Fruit fly (Drosophila melanogaster): ENCODE results near the gene Dtd.
A peak's percentile ranks its signal among the peaks of the same experiment; 100 is the strongest.

The Dtd gene

DNA sequence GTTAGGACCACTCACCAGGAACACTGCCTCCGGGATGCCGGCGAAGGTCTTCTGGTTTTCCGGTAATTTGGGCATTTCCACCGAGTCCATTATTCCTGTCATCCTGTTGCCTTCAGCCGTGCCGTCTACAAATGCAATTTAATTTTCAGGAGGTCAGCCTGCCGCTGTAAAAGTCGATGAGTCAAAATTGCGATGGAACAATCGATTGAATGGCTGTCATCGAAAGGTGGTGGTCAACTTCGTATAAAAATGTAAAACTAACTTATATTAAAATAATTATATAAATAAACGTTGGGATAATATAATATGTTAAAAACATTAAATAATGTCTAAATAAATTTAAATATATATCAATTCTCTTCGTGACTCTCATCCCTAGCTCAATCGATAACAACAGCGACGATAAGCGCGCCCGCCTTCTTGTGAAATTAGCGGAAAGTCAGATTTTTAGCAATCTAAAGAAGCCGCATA, 20.2 kb upstream of the Dtd start, which contains the start of the genes mgr and Irbp (continued):
- peak; percentile 93 for TF ChIP-seq Spps (tag; optimal IDR thresholded peaks at IDR 0.05)
- peak; percentile 71 for TF ChIP-seq Lim3 (GFP tag; IDR thresholded peaks at IDR 0.05)
- no peak for TF ChIP-seq mirr (GFP tag; optimal IDR thresholded peaks at IDR 0.05)
- TF ChIP-seq CG34376 (GFP tag; optimal IDR thresholded peaks at IDR 0.05): peak; percentile 59
- TF ChIP-seq ftz-f1 (GFP tag; optimal IDR thresholded peaks at IDR 0.05): peak; percentile 23
- peak; percentile 91 for TF ChIP-seq CG14667 (GFP tag; IDR thresholded peaks at IDR 0.05)
- TF ChIP-seq CG6854 (GFP tag; optimal IDR thresholded peaks at IDR 0.05): peak; percentile 74
- TF ChIP-seq dm (GFP tag; optimal IDR thresholded peaks at IDR 0.05): peak; percentile 19
- TF ChIP-seq psq (GFP tag; optimal IDR thresholded peaks at IDR 0.05): peak; percentile 80
- peak; percentile 94 for TF ChIP-seq PHDP (tag; optimal IDR thresholded peaks at IDR 0.05)
- TF ChIP-seq HLH3B (GFP tag; IDR thresholded peaks at IDR 0.05): peak; percentile 95
- peak; percentile 53 for TF ChIP-seq jing (GFP tag; optimal IDR thresholded peaks at IDR 0.05)
- TF ChIP-seq cas (GFP tag; IDR thresholded peaks at IDR 0.05): peak; percentile 88
- peak; percentile 80 for TF ChIP-seq stwl (tag; optimal IDR thresholded peaks at IDR 0.05)
- TF ChIP-seq CG9932 (GFP tag; IDR thresholded peaks at IDR 0.05): peak; percentile 98
- peak; percentile 11 for TF ChIP-seq Mes4 (GFP tag; optimal IDR thresholded peaks at IDR 0.05)
- peak; percentile 25 for TF ChIP-seq pum (GFP tag; optimal IDR thresholded peaks at IDR 0.05)
- no peak for TF ChIP-seq gro (GFP tag; optimal IDR thresholded peaks at IDR 0.05)
- TF ChIP-seq eyg (GFP tag; optimal IDR thresholded peaks at IDR 0.05): no peak
- peak; percentile 83 for TF ChIP-seq CG18011 (GFP tag; optimal IDR thresholded peaks at IDR 0.05)
- peak; percentile 93 for TF ChIP-seq Dll (GFP tag; IDR thresholded peaks at IDR 0.05; ENCODE audit: partially characterized antibody)
- TF ChIP-seq bcd (GFP tag; optimal IDR thresholded peaks at IDR 0.05): peak; percentile 88
- TF ChIP-seq CG8944 (GFP tag; optimal IDR thresholded peaks at IDR 0.05): no peak
- peak; percentile 50 for TF ChIP-seq fu2 (GFP tag; optimal IDR thresholded peaks at IDR 0.05)
- TF ChIP-seq CG11695 (GFP tag; IDR thresholded peaks at IDR 0.05): peak; percentile 91
- TF ChIP-seq Gsc (GFP tag; IDR thresholded peaks at IDR 0.05): peak; percentile 53
- no peak for TF ChIP-seq Fer1 (GFP tag; optimal IDR thresholded peaks at IDR 0.05)
- TF ChIP-seq dysf (GFP tag; IDR thresholded peaks at IDR 0.05): peak; percentile 93
- peak; percentile 89 for TF ChIP-seq gsb (GFP tag; IDR thresholded peaks at IDR 0.05)
- no peak for TF ChIP-seq Atf3 (GFP tag; optimal IDR thresholded peaks at IDR 0.05)
- TF ChIP-seq CG43689 (GFP tag; IDR thresholded peaks at IDR 0.05): peak; percentile 78
- TF ChIP-seq pho (GFP tag; optimal IDR thresholded peaks at IDR 0.05): peak; percentile 50
- TF ChIP-seq Abd-B (GFP tag; optimal IDR thresholded peaks at IDR 0.05): peak; percentile 82
- no peak for TF ChIP-seq h (optimal IDR thresholded peaks at IDR 0.05)
- TF ChIP-seq HLH4C (GFP tag; IDR thresholded peaks at IDR 0.05; ENCODE audit: partially characterized antibody): peak; percentile 84
- no peak for TF ChIP-seq CG12071 (GFP tag; optimal IDR thresholded peaks at IDR 0.05)
- peak; percentile 63 for TF ChIP-seq CG6654 (GFP tag; optimal IDR thresholded peaks at IDR 0.05)
- TF ChIP-seq salm (tag; optimal IDR thresholded peaks at IDR 0.05): peak; percentile 78
- TF ChIP-seq ab (GFP tag; optimal IDR thresholded peaks at IDR 0.05): no peak
- TF ChIP-seq CG4730 (GFP tag; IDR thresholded peaks at IDR 0.05): peak; percentile 90
- peak; percentile 68 for TF ChIP-seq Sry-β (GFP tag; optimal IDR thresholded peaks at IDR 0.05)
- peak; percentile 92 for TF ChIP-seq Hr3 (GFP tag; optimal IDR thresholded peaks at IDR 0.05)
- peak; percentile 95 for TF ChIP-seq CG15696 (tag; optimal IDR thresholded peaks at IDR 0.05)
- TF ChIP-seq MESR4 (GFP tag; optimal IDR thresholded peaks at IDR 0.05): peak; percentile 73
- TF ChIP-seq CG13424 (tag; optimal IDR thresholded peaks at IDR 0.05): peak; percentile 94
- peak; percentile 59 for TF ChIP-seq slou (GFP tag; optimal IDR thresholded peaks at IDR 0.05)
- peak; percentile 89 for TF ChIP-seq klu (GFP tag; IDR thresholded peaks at IDR 0.05)
- peak; percentile 95 for TF ChIP-seq CG7271 (tag; optimal IDR thresholded peaks at IDR 0.05)
- TF ChIP-seq CG4328 (GFP tag; optimal IDR thresholded peaks at IDR 0.05): peak; percentile 69
- TF ChIP-seq zf30C (GFP tag; optimal IDR thresholded peaks at IDR 0.05): no peak
- peak; percentile 91 for TF ChIP-seq knrl (GFP tag; IDR thresholded peaks at IDR 0.05; ENCODE audit: partially characterized antibody)
- peak; percentile 75 for TF ChIP-seq Bgb (GFP tag; IDR thresholded peaks at IDR 0.05; ENCODE audit: partially characterized antibody)

Measured in whole organism, embryonic.